Worm (Caenorhabditis elegans): ENCODE measurements around the gene dhs-12.

The dhs-12 gene

DNA sequence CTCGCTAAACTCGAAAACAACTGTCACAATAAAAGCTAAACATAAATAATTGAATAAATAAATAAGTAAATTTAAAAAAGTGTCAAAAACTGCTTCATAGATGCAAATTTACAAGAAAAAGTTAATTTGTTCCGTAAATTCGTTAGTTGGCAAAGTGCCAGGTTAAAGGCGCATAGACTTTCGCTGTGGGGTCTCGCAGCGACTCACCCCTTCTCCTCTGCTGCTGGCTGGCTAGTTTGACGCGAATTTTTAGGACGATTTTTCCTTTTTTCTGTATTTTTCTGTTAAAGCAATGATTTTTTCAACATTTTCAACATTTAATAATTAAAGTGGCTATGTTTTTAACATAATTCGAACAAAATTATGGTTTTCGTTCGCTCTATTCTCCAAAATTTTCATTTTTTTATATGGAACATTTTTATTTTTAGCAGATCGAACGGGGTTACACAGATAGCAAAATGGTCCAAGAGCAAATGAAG is 34.0 kb downstream of the dhs-12 start, which contains the start of gene rack-1 (continued):
- no peak for TF ChIP-seq hpl-2 (GFP tag; optimal IDR thresholded peaks at IDR 0.05)
- TF ChIP-seq hlh-4 (tag; optimal IDR thresholded peaks at IDR 0.05): no peak
- TF ChIP-seq ceh-88 (GFP tag; IDR thresholded peaks at IDR 0.05): no peak
- TF ChIP-seq nhr-77 (tag; optimal IDR thresholded peaks at IDR 0.05): peak; percentile 21
- TF ChIP-seq unc-62 (GFP tag; optimal IDR thresholded peaks at IDR 0.05): no peak
- peak; percentile 58 for TF ChIP-seq fkh-8 (tag; optimal IDR thresholded peaks at IDR 0.05)
- TF ChIP-seq lin-13 (GFP tag; optimal IDR thresholded peaks at IDR 0.05): no peak
- peak; percentile 31 for TF ChIP-seq lin-15B (tag; optimal IDR thresholded peaks at IDR 0.05)
- TF ChIP-seq mab-9 (GFP tag; IDR thresholded peaks at IDR 0.05): no peak
- TF ChIP-seq efl-3 (GFP tag; optimal IDR thresholded peaks at IDR 0.05): no peak
- TF ChIP-seq efl-1 (optimal IDR thresholded peaks at IDR 0.05): peak; percentile 68 to 72
- peak; percentile 65 to 93 for TF ChIP-seq efl-1 (GFP tag; optimal IDR thresholded peaks at IDR 0.05 in 1 of 2)
- no peak for TF ChIP-seq nhr-76 (tag; optimal IDR thresholded peaks at IDR 0.05)
- no peak for TF ChIP-seq tlp-1 (tag; optimal IDR thresholded peaks at IDR 0.05)
- no peak for TF ChIP-seq ceh-63 (GFP tag; optimal IDR thresholded peaks at IDR 0.05)
- peak in 1 of 2 experiments; percentile 38 for TF ChIP-seq mdl-1 (tag; optimal IDR thresholded peaks at IDR 0.05)
- TF ChIP-seq C16A3.4 (tag; optimal IDR thresholded peaks at IDR 0.05): peak; percentile 60
- TF ChIP-seq fkh-10 (GFP tag; optimal IDR thresholded peaks at IDR 0.05): no peak
- TF ChIP-seq nhr-47 (tag; optimal IDR thresholded peaks at IDR 0.05): peak; percentile 59
- peak; percentile 26 for TF ChIP-seq skn-1 (tag; optimal IDR thresholded peaks at IDR 0.05)
- peak; percentile 35 for TF ChIP-seq dsc-1 (tag; optimal IDR thresholded peaks at IDR 0.05)
- TF ChIP-seq snpc-4 (tag; optimal IDR thresholded peaks at IDR 0.05): peak; percentile 15
- TF ChIP-seq nhr-19 (GFP tag; conservative IDR thresholded peaks at IDR 0.05): peak; percentile 29; the same call in 1 of the 2 replicates
- TF ChIP-seq sptf-1 (tag; optimal IDR thresholded peaks at IDR 0.05): no peak
- no peak for TF ChIP-seq mef-2 (tag; optimal IDR thresholded peaks at IDR 0.05)
- TF ChIP-seq vab-15 (tag; optimal IDR thresholded peaks at IDR 0.05): no peak
- TF ChIP-seq lsy-2 (tag; optimal IDR thresholded peaks at IDR 0.05): peak; percentile 67 to 84
- peak; percentile 65 for TF ChIP-seq nhr-20 (tag; optimal IDR thresholded peaks at IDR 0.05)
- TF ChIP-seq swsn-7 (tag; optimal IDR thresholded peaks at IDR 0.05): peak; percentile 50
- TF ChIP-seq blmp-1 (tag; optimal IDR thresholded peaks at IDR 0.05): peak; percentile 47
- no peak for TF ChIP-seq pax-3 (tag; optimal IDR thresholded peaks at IDR 0.05)
- TF ChIP-seq unc-98 (GFP tag; IDR thresholded peaks at IDR 0.05): no peak
- TF ChIP-seq lin-14 (GFP tag; optimal IDR thresholded peaks at IDR 0.05): peak; percentile 71
- peak; percentile 59 for TF ChIP-seq xbp-1 (tag; optimal IDR thresholded peaks at IDR 0.05)
- no peak for TF ChIP-seq pqm-1 (tag; optimal IDR thresholded peaks at IDR 0.05)
- TF ChIP-seq ama-1 (optimal IDR thresholded peaks at IDR 0.05): no peak
- peak; percentile 46 for TF ChIP-seq rnt-1 (tag; optimal IDR thresholded peaks at IDR 0.05)
- peak; percentile 39 for TF ChIP-seq F16B12.6 (tag; optimal IDR thresholded peaks at IDR 0.05)
- peak; percentile 47 for TF ChIP-seq tbx-2 (tag; optimal IDR thresholded peaks at IDR 0.05)
- TF ChIP-seq snu-23 (GFP tag; optimal IDR thresholded peaks at IDR 0.05): peak; percentile 68
- no peak for TF ChIP-seq alr-1 (tag; optimal IDR thresholded peaks at IDR 0.05; ENCODE audit: borderline replicate concordance)
- peak; percentile 48 to 71 (median 52) for TF ChIP-seq dpl-1 (GFP tag; optimal IDR thresholded peaks at IDR 0.05)
- peak; percentile 64 for TF ChIP-seq mep-1 (tag; optimal IDR thresholded peaks at IDR 0.05)
- TF ChIP-seq zip-4 (GFP tag; optimal IDR thresholded peaks at IDR 0.05): no peak

ce11 chrIV:10177779-10178178 is 35.5 kb downstream of the dhs-12 start, which contains the start of gene mspn-1:
Gene mspn-1, plus strand, starts transcription at chrIV:10177968.
- peak; percentile 27 for TF ChIP-seq aly-2 (tag; optimal IDR thresholded peaks at IDR 0.05)
- TF ChIP-seq lsy-2 (tag; optimal IDR thresholded peaks at IDR 0.05): peak in 1 of 2 experiments; percentile 25
- no peak for TF ChIP-seq dsc-1 (tag; optimal IDR thresholded peaks at IDR 0.05)
